Fruit fly (Drosophila melanogaster) S2 (cell line): Measurements from ENCODE around the gene Mst89B.

Experiments used
- CG8478 ChIP-seq: fragments of >200 bp; optimal IDR thresholded peaks from 2 replicates; lab custom pipeline; 2018
- CTCF ChIP-seq, 2 experiments: fragments of >200 bp; optimal IDR thresholded peaks; 2 replicates each; lab custom pipeline; 2018

Mst89B gene

DNA sequence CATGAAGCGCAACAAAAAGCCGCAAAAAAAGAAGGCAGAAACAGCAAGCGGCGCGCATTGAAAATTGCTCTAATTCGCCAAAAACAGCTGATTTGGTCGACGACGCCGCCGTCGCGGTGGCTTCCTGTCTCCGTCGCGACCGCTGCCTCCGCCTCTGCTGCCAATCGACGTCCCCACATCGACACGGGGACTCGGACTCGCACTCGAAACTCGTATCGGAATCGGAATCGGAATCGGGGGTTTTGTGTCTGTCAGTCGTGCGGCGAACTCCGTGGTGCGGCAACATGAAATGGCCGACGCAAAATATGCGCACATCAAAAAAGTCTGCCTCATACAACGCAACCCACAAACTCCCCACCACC, 14.9 kb upstream of the Mst89B start:
- no peak for TF ChIP-seq CTCF (optimal IDR thresholded peaks at IDR 0.05; lab: Kevin White, UChicago)
- TF ChIP-seq CG8478 (lab: Kevin White, UChicago) = no peak

dm6 chr3R:16252898-16253412, 13.9 kb upstream of the Mst89B start:
- TF ChIP-seq CTCF (optimal IDR thresholded peaks at IDR 0.05; lab: Kevin White, UChicago) (no peak), CG8478 (lab: Kevin White, UChicago) (no peak)

DNA sequence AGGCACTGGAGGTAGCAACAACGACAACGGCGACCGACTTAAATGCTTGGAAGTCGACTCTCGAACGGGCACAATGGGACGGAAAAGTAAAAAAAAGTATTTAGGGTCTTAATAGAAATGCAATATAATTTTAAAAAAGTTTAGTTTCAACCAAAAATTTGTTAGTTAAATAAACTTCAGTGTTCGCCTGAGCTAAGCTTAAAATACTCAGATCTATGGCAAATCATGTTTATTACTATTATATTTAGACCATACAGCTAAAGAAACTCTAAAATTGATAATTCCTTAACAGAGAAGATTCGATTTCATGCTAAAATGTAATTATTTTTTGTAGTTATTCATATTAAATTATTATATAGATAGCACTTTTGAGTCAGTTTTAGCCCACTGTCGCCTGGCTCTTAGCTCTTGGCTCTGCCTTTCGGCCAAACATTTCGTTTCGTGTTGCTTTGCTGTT, 13.4 kb upstream of the Mst89B start:
- TF ChIP-seq CTCF (optimal IDR thresholded peaks at IDR 0.05; lab: Kevin White, UChicago) (no peak), CG8478 (lab: Kevin White, UChicago) (no peak)

- TF ChIP-seq CTCF (optimal IDR thresholded peaks at IDR 0.05; lab: Kevin White, UChicago) = no peak
- no peak for TF ChIP-seq CG8478 (lab: Kevin White, UChicago)
These were observed 12.8 kb upstream of the Mst89B start for dm6 chr3R:16253974-16254408.

DNA sequence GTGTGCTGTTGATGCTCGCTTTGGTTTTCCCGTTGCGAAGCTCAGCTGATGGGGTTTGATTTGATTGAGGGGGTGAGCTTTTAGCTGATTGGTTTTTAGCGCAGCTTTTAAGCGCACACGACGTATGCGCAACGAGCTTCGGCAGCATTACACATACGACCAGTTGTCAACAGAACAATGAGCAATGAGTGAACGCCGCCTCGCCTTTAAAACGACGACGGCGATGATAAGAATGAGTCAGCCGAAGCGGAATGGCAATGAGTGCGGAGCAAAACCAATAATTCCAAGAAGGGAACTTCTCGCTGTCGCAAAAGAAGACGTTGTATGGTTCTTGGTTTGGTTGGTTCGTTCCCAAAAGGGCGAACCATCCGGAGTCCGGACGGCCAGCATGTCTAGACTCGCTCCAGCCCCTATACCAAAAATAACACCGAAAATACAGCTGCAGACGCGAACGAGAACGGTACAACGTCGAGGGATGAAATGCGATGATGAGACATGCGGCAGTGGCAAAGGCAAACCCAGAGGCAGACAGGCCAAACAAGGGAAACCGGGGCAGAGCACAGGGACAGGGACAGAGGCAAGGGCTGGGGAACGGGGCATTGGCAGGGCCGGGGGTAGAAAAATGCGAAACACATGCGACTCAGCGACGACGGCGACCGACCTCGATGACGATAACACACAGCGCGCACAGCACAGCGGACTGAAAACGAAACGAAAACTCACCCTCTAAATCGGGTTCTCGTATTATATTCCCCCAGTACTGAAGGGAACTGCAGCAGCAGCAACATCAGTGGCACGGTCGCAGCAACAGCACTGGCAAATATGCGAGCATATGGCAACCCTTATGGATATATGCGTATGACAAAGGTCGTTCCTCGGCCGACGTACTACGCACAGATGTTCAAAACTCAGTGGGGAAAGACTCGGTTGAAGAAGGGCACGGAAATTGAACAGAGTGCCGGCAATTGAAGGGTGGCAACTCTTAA, 11.9 kb upstream of the Mst89B start:
- TF ChIP-seq CG8478 (lab: Kevin White, UChicago) = no peak
- peak; percentile 29 to 58 for TF ChIP-seq CTCF (optimal IDR thresholded peaks at IDR 0.05; lab: Kevin White, UChicago)

- no peak for TF ChIP-seq CG8478 (lab: Kevin White, UChicago)
- TF ChIP-seq CTCF (optimal IDR thresholded peaks at IDR 0.05; lab: Kevin White, UChicago) = no peak
These were observed 10.7 kb upstream of the Mst89B start for dm6 chr3R:16256135-16256534.

dm6 chr3R:16257346-16257745, 9.5 kb upstream of the Mst89B start:
- TF ChIP-seq CTCF (optimal IDR thresholded peaks at IDR 0.05; lab: Kevin White, UChicago) (no peak), CG8478 (lab: Kevin White, UChicago) (no peak)

DNA sequence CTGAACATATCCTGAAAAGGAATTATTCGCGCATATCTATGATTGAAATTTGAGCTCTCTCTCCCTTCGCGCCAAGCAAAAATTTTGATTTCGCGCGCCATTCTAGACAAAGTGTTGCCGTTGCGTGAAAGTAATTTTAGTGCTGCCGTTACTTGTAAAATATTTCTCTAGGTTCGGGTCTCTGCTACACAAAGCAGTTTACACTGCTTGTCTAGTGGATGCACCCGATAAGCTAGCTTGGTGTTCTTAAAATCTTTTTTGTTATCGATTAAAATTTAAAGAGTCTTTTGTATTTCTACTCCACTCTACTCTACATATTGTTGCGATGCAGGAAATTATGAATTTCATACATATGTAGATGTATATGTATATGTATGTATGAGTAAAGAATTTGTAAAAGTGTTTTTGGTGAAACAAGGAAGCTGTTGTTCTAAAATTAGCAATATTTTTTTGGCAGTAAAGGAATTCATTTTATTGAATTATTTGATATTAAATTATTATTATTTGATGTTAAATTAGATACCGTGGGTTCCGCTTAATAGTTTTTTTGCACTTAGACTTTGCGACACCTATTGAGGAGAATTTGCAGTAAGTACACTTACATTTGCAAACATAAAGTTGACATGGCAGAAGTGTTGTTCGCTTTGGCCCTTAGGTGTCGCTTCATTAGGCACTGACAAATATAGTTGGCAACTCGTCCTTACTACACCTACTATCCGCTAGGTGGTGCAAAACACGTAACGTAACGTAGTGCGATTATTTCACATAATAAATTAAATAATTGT, 6.2 kb upstream of the Mst89B start:
- TF ChIP-seq CTCF (optimal IDR thresholded peaks at IDR 0.05; lab: Kevin White, UChicago) (peak; percentile 97 to 99), CG8478 (lab: Kevin White, UChicago) (no peak)

dm6 chr3R:16263522-16264305, 3.1 kb upstream of the Mst89B start, which contains the start of the genes bor and asun:
Gene bor, minus strand, starts transcription at chr3R:16264115.
Gene asun, plus strand, starts transcription at chr3R:16264271.
- TF ChIP-seq CG8478 (lab: Kevin White, UChicago) (no peak), CTCF (optimal IDR thresholded peaks at IDR 0.05; lab: Kevin White, UChicago) (peak in 1 of 2 experiments; percentile 7)

- TF ChIP-seq CTCF (optimal IDR thresholded peaks at IDR 0.05; lab: Kevin White, UChicago) (no peak), CG8478 (lab: Kevin White, UChicago) (no peak)
These were observed 5.4 kb downstream of the Mst89B start, which contains the start of the genes Mat89Ba and gish for dm6 chr3R:16272185-16272584. Gene Mat89Ba, minus strand, starts transcription at chr3R:16272415. Gene gish, plus strand, starts transcription at chr3R:16272452.

- no peak for TF ChIP-seq CG8478 (lab: Kevin White, UChicago)
- no peak for TF ChIP-seq CTCF (optimal IDR thresholded peaks at IDR 0.05; lab: Kevin White, UChicago)
These were observed 6.1 kb downstream of the Mst89B start for dm6 chr3R:16272754-16273502.

- TF ChIP-seq CTCF (optimal IDR thresholded peaks at IDR 0.05; lab: Kevin White, UChicago) (no peak), CG8478 (lab: Kevin White, UChicago) (no peak)
These were observed 6.8 kb downstream of the Mst89B start for dm6 chr3R:16273503-16274131.
